Worm (Caenorhabditis elegans): Measurements from ENCODE around the gene glb-6.

Gene glb-6

ce11 chrV:5613109-5613508 lies 42.8 kb upstream of the glb-6 start, which contains the start of gene lrpc-1 (continued):
- TF ChIP-seq php-3 (GFP tag; IDR thresholded peaks at IDR 0.05) (no peak), ZK337.2 (GFP tag; IDR thresholded peaks at IDR 0.05) (no peak), mdl-1 (tag; optimal IDR thresholded peaks at IDR 0.05) (no peak)

- TF ChIP-seq unc-62 (GFP tag; optimal IDR thresholded peaks at IDR 0.05 in 1 of 2) (peak in 1 of 2 experiments; percentile 91), unc-62 (tag; optimal IDR thresholded peaks at IDR 0.05) (no peak), lim-7 (GFP tag; IDR thresholded peaks at IDR 0.05) (no peak)
These were observed 39.9 kb upstream of the glb-6 start for ce11 chrV:5610186-5610585.

ce11 chrV:5606255-5606654 lies 35.9 kb upstream of the glb-6 start, which contains the start of gene CD4.1:
CD4.1 (plus strand) TSS chrV:5606555.
- TF ChIP-seq spr-3 (GFP tag; optimal IDR thresholded peaks at IDR 0.05) (no peak), pqm-1 (tag; optimal IDR thresholded peaks at IDR 0.05) (no peak), php-3 (GFP tag; IDR thresholded peaks at IDR 0.05) (no peak), ctbp-1 (GFP tag; IDR thresholded peaks at IDR 0.05) (no peak), dve-1 (tag; optimal IDR thresholded peaks at IDR 0.05; ENCODE audit: insufficient read depth) (no peak)

- TF ChIP-seq set-16 (GFP tag; IDR thresholded peaks at IDR 0.05) (peak; percentile 28; the same call in 1 of the 2 replicates), aha-1 (tag) (peak; percentile 28)
These were observed 32.1 kb upstream of the glb-6 start for ce11 chrV:5602407-5602806.

- TF ChIP-seq D1046.2 (GFP tag; IDR thresholded peaks at IDR 0.05) (no peak), nhr-237 (tag; optimal IDR thresholded peaks at IDR 0.05) (no peak), daf-19 (GFP tag; conservative IDR thresholded peaks at IDR 0.05) (no peak), duxl-1 (tag; optimal IDR thresholded peaks at IDR 0.05; ENCODE audit: poor library complexity) (no peak), T26A8.4 (GFP tag; IDR thresholded peaks at IDR 0.05) (no peak)
These were observed 30.9 kb upstream of the glb-6 start, which contains the start of gene CD4.8 for ce11 chrV:5601263-5601662. CD4.8 (minus strand) TSS chrV:5601363.

ce11 chrV:5596391-5597030 lies 26.2 kb upstream of the glb-6 start, which contains the start of gene zhit-1:
zhit-1 (minus strand) TSS chrV:5596551.
- TF ChIP-seq lin-38 (GFP tag; IDR thresholded peaks at IDR 0.05), result peak; percentile 91
- TF ChIP-seq dve-1 (tag; optimal IDR thresholded peaks at IDR 0.05; ENCODE audit: insufficient read depth), result no peak
- peak; percentile 24 for TF ChIP-seq hlh-30 (tag; optimal IDR thresholded peaks at IDR 0.05; ENCODE audit: insufficient read depth)
- TF ChIP-seq dpl-1 (GFP tag; optimal IDR thresholded peaks at IDR 0.05), result peak; percentile 88
- TF ChIP-seq aha-1 (tag), result peak; percentile 91
- TF ChIP-seq nhr-102 (tag; optimal IDR thresholded peaks at IDR 0.05), result no peak
- TF ChIP-seq lsy-2 (tag; optimal IDR thresholded peaks at IDR 0.05), result peak in 1 of 2 experiments; percentile 54
- TF ChIP-seq mes-2 (tag; optimal IDR thresholded peaks at IDR 0.05; ENCODE audit: poor library complexity, severe bottlenecking), result peak; percentile 67
- no peak for TF ChIP-seq ceh-62 (tag; optimal IDR thresholded peaks at IDR 0.05)
- no peak for TF ChIP-seq pha-4 (GFP tag; IDR thresholded peaks at IDR 0.05)
- peak; percentile 15 for TF ChIP-seq pha-4 (tag; optimal IDR thresholded peaks at IDR 0.05)
- peak; percentile 6 for TF ChIP-seq snpc-4 (tag; optimal IDR thresholded peaks at IDR 0.05)
- TF ChIP-seq nhr-6 (tag; optimal IDR thresholded peaks at IDR 0.05), result peak; percentile 56

- no peak for TF ChIP-seq ztf-11 (tag; optimal IDR thresholded peaks at IDR 0.05)
- peak; percentile 44 for TF ChIP-seq aha-1 (tag)
These were observed 24.0 kb upstream of the glb-6 start, which contains the start of gene crn-2 for ce11 chrV:5594315-5594714. crn-2 (plus strand) TSS chrV:5594615.

Measured in whole organism, L4 larva.